Fruit fly (Drosophila melanogaster) whole organism, embryonic: ENCODE results near the gene HipHop.
A peak's percentile ranks its signal among the peaks of the same experiment; 100 is the strongest.

Source experiments
- Aef1 ChIP-seq: fragments of 200-800 bp; sonication (Bioruptor generic); IDR thresholded peaks from 3 replicates; pipeline ENCODE4 v1.3.6; 2022; ENCODE audit warnings: missing biosample characterization, missing genetic modification characterization
- CG11398 ChIP-seq: fragments of 200-800 bp; sonication (Bioruptor generic); optimal IDR thresholded peaks from 2 replicates; lab custom pipeline; 2016; ENCODE audit warnings: missing biosample characterization, missing genetic modification characterization
- CG11456 ChIP-seq: fragments of 200-800 bp; sonication (Bioruptor generic); IDR thresholded peaks from 3 replicates; pipeline ENCODE4 v1.3.6; 2022; ENCODE audit warnings: missing biosample characterization, missing genetic modification characterization
- CG13624 ChIP-seq: fragments of 200-800 bp; sonication (Bioruptor generic); optimal IDR thresholded peaks from 2 replicates; lab custom pipeline; 2016; ENCODE audit warnings: missing biosample characterization, missing genetic modification characterization
- CG15696 ChIP-seq: fragments of 200-800 bp; sonication (Bioruptor generic); optimal IDR thresholded peaks from 2 replicates; lab custom pipeline; 2019; ENCODE audit warnings: missing biosample characterization, mild to moderate bottlenecking, missing genetic modification characterization, moderate library complexity
- CG17568 ChIP-seq: fragments of 200-800 bp; sonication (Bioruptor generic); optimal IDR thresholded peaks from 2 replicates; lab custom pipeline; 2018; ENCODE audit warnings: missing biosample characterization, mild to moderate bottlenecking, missing genetic modification characterization, moderate library complexity
- CG30403 ChIP-seq: fragments of 200-800 bp; sonication (Bioruptor generic); optimal IDR thresholded peaks from 3 replicates; lab custom pipeline; 2016; ENCODE audit warnings: missing biosample characterization, missing genetic modification characterization
- CG3995 ChIP-seq: fragments of 200-800 bp; sonication (Bioruptor generic); optimal IDR thresholded peaks from 3 replicates; lab custom pipeline; 2016; ENCODE audit warnings: missing biosample characterization, missing genetic modification characterization
- CG6254 ChIP-seq: fragments of 200-800 bp; sonication (Bioruptor generic); optimal IDR thresholded peaks from 3 replicates; lab custom pipeline; 2017; ENCODE audit warnings: mild to moderate bottlenecking, missing biosample characterization, missing genetic modification reagents, missing genetic modification characterization
- CG7839 ChIP-seq: fragments of 200-800 bp; sonication (Bioruptor generic); optimal IDR thresholded peaks from 3 replicates; lab custom pipeline; 2018; ENCODE audit warnings: missing biosample characterization, mild to moderate bottlenecking, missing genetic modification characterization, moderate library complexity
- CG8924 ChIP-seq: fragments of 200-800 bp; optimal IDR thresholded peaks from 3 replicates; lab custom pipeline; 2019; ENCODE audit warnings: missing biosample characterization, mild to moderate bottlenecking, missing genetic modification characterization, moderate library complexity
- CG9797 ChIP-seq: fragments of 200-800 bp; sonication (Bioruptor generic); optimal IDR thresholded peaks from 3 replicates; lab custom pipeline; 2018; ENCODE audit warnings: missing biosample characterization, mild to moderate bottlenecking, missing genetic modification characterization
- Dip3 ChIP-seq: fragments of 200-800 bp; sonication (Bioruptor generic); optimal IDR thresholded peaks from 3 replicates; lab custom pipeline; 2016; ENCODE audit warnings: missing biosample characterization, missing genetic modification characterization
- HmgD ChIP-seq: fragments of 200-800 bp; sonication (Bioruptor generic); optimal IDR thresholded peaks from 3 replicates; lab custom pipeline; 2016; ENCODE audit warnings: missing biosample characterization, missing genetic modification characterization
- Kr ChIP-seq: fragments of 200-800 bp; sonication (Bioruptor generic); optimal IDR thresholded peaks from 2 replicates; lab custom pipeline; 2017; ENCODE audit warnings: missing biosample characterization, mild to moderate bottlenecking, missing genetic modification characterization
- NFAT ChIP-seq: fragments of 200-800 bp; sonication (Bioruptor generic); IDR thresholded peaks from 2 replicates; pipeline ENCODE4 v1.3.6; 2022; ENCODE audit warnings: missing biosample characterization, missing genetic modification characterization
- caup ChIP-seq: fragments of 200-800 bp; sonication (Bioruptor generic); optimal IDR thresholded peaks from 3 replicates; lab custom pipeline; 2017; ENCODE audit warnings: missing biosample characterization, mild to moderate bottlenecking, missing genetic modification characterization, moderate library complexity; ENCODE audit not compliant: severe bottlenecking
- chif ChIP-seq, 2 experiments: fragments of 200-800 bp; sonication (Bioruptor generic); optimal IDR thresholded peaks; 3 replicates each; lab custom pipeline; 2016; ENCODE audit warnings: missing biosample characterization in 2 of 2, missing genetic modification characterization in 2 of 2
- dati ChIP-seq: fragments of 200-800 bp; sonication (Bioruptor generic); IDR thresholded peaks from 2 replicates; pipeline ENCODE4 v1.3.6; 2022; ENCODE audit warnings: missing biosample characterization, missing genetic modification characterization
- ewg ChIP-seq: fragments of 200-800 bp; sonication (Bioruptor generic); optimal IDR thresholded peaks from 3 replicates; lab custom pipeline; 2017; ENCODE audit warnings: mild to moderate bottlenecking, missing biosample characterization, missing genetic modification reagents, missing genetic modification characterization
- fru ChIP-seq: fragments of >200 bp; optimal IDR thresholded peaks from 2 replicates; lab custom pipeline; 2017
- usp ChIP-seq: fragments of >200 bp; optimal IDR thresholded peaks from 2 replicates; lab custom pipeline; 2017; ENCODE audit warnings: missing biosample characterization, missing genetic modification characterization
- vnd ChIP-seq: fragments of 200-800 bp; sonication (Bioruptor generic); IDR thresholded peaks from 3 replicates; pipeline ENCODE4 v1.3.6; 2022; ENCODE audit warnings: missing biosample characterization, missing genetic modification characterization; ENCODE audit not compliant: partially characterized antibody

HipHop gene

dm6 chr3L:18870027-18870426 is 49.1 kb downstream of the HipHop start, which contains the start of gene Blos3 (continued):
- TF ChIP-seq Dip3 (peak; percentile 11), Aef1 (GFP tag; lab: Robert Waterston, UW) (peak; percentile 20; the same call in 1 of the 3 replicates), Kr (GFP tag; lab: Kevin White, UChicago) (no peak), NFAT (GFP tag; lab: Robert Waterston, UW) (peak; percentile 16; the same call in 1 of the 2 replicates), CG8924 (tag; lab: Kevin White, UChicago) (peak; percentile 58), ewg (GFP tag; lab: Kevin White, UChicago) (no peak), vnd (no peak), CG7839 (tag; lab: Kevin White, UChicago) (no peak), CG30403 (GFP tag; lab: Kevin White, UChicago) (peak; percentile 71), dati (GFP tag; lab: Robert Waterston, UW) (no peak), CG11398 (GFP tag; lab: Kevin White, UChicago) (no peak), fru (lab: Kevin White, UChicago) (no peak), CG9797 (GFP tag; lab: Kevin White, UChicago) (no peak), CG17568 (GFP tag; lab: Kevin White, UChicago) (no peak), CG15696 (tag; lab: Kevin White, UChicago) (peak; percentile 40), CG13624 (GFP tag; lab: Kevin White, UChicago) (peak; percentile 62), CG3995 (GFP tag; lab: Kevin White, UChicago) (peak; percentile 1), caup (peak; percentile 23), CG6254 (GFP tag; lab: Kevin White, UChicago) (no peak), HmgD (no peak), usp (GFP tag; lab: Kevin White, UChicago) (no peak), chif (GFP tag; optimal IDR thresholded peaks at IDR 0.05; lab: Kevin White, UChicago) (peak; percentile 7 to 13), CG11456 (no peak)
